Fruit fly (Drosophila melanogaster): ENCODE results near the gene CG5004.

DNA sequence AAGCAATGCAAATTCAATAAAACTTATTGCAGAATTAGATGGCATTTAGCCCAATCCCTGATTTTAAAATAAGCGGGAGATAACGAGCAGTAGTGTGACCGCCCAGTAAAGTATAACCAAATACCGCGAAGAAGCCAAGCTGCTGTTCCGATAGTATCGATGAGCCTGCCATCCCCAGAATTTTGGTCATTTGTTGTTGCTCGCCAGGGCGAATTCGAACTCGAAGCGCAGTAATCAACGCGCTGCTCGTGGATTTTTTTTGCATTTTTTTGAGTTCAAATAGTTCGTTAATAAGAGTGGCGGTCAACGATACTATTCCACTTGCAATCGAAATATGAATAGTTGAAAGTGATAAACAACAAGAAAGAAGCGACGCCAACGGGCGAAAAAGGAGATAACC lies 52.4 kb downstream of the CG5004 start, which contains the start of gene baz:
- TF ChIP-seq Abd-B (GFP tag; optimal IDR thresholded peaks at IDR 0.05) (no peak), fru (GFP tag; optimal IDR thresholded peaks at IDR 0.05) (no peak), Dfd (GFP tag; optimal IDR thresholded peaks at IDR 0.05) (no peak), Hr78 (GFP tag; optimal IDR thresholded peaks at IDR 0.05) (no peak), sv (GFP tag; optimal IDR thresholded peaks at IDR 0.05) (no peak), Jra (GFP tag; optimal IDR thresholded peaks at IDR 0.05) (no peak), Hr83 (GFP tag; optimal IDR thresholded peaks at IDR 0.05; ENCODE audit: poor library complexity, severe bottlenecking) (no peak)

Measured in whole organism, wandering third instar larva.